Fruit fly (Drosophila melanogaster): Measurements from ENCODE around the gene Glut4EF.

Gene Glut4EF

DNA sequence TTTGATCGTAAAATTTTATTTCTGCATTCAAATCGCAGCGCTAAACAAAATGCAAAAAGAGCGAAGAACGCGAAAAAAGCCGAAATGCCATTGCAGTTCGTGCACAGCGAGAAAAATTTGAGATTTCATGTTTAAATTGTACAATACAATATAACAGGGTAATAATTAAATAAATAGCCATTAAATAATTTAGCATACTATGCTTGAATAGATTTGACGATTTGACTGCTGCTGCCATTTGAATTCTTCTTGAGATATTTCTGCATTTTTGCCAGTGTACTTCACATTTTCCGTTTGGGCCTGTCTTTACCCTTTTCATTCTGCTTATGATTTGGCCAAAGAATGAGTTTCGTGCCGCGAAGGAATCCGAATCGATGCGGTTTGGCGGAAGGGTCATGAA, 60.4 kb downstream of the Glut4EF start:
- TF ChIP-seq usp (GFP tag; optimal IDR thresholded peaks at IDR 0.05) = no peak
- TF ChIP-seq EcR (GFP tag; optimal IDR thresholded peaks at IDR 0.05) = no peak
- no peak for TF ChIP-seq CG8478 (optimal IDR thresholded peaks at IDR 0.05)
- TF ChIP-seq pan (optimal IDR thresholded peaks at IDR 0.05) = no peak
- no peak for TF ChIP-seq psq (optimal IDR thresholded peaks at IDR 0.05)
- no peak for TF ChIP-seq Dll (optimal IDR thresholded peaks at IDR 0.05)

DNA sequence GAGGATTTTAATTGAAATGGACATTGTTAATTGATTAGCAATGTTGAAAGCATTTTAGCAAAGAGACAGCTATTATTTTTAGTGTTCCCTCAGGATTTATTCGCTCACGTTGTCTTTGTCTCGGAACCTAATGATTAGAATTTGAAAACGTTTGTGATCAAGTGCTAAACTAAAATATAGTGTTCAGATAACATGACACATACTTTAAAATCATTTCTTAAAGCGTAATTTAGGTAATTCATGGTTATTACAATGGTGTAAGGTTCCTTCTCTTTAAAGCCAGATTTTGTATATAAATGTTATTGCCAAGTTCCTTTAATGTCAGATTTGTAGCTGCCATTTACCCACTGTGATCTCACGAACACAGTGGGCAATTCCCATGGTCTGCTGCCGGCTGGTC, 62.7 kb downstream of the Glut4EF start:
- no peak for TF ChIP-seq usp (GFP tag; optimal IDR thresholded peaks at IDR 0.05)
- TF ChIP-seq CG8478 (optimal IDR thresholded peaks at IDR 0.05) = no peak
- no peak for TF ChIP-seq psq (optimal IDR thresholded peaks at IDR 0.05)
- TF ChIP-seq Dll (optimal IDR thresholded peaks at IDR 0.05) = no peak
- no peak for TF ChIP-seq EcR (GFP tag; optimal IDR thresholded peaks at IDR 0.05)
- no peak for TF ChIP-seq pan (optimal IDR thresholded peaks at IDR 0.05)

DNA sequence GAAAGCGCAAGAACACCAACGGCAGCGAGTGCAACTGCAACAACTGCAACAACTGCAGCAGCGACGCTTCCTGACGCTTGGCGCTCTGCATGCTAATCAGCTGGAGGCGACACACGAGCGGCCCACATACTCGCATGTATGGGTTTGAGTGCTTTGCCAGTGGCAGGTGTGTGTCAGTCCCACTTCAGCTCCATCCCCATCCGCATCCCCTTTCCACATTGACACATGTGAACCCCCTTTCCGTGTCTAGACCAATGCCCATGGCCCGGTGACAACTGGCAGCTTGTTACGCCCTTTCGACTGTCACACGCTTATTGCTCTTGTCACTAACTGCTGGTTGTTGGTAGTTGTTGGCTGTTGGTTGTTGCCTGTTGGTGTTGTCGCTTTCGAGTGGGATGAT, 63.1 kb downstream of the Glut4EF start:
- TF ChIP-seq Dll (optimal IDR thresholded peaks at IDR 0.05) (no peak), CG8478 (optimal IDR thresholded peaks at IDR 0.05) (no peak), usp (GFP tag; optimal IDR thresholded peaks at IDR 0.05) (no peak), pan (optimal IDR thresholded peaks at IDR 0.05) (no peak), psq (optimal IDR thresholded peaks at IDR 0.05) (no peak), EcR (GFP tag; optimal IDR thresholded peaks at IDR 0.05) (no peak)

DNA sequence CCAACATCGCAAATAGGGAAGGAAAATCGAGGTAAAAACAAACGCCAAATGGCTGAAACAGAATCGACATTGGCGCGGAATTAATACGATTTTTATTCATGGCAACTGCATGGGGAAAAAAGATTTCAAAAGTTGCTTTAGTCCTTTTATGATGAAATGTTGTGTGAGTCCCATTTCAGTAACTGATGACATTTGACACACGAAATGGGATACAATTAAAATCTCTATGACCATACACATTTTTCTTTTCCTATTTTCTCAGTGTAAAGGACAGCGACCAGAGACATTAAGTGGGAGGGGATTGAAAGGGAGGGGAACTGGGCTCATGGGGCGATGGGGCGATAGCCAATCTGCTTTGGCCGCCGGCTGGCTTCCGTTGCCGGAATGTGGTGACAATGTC, 64.0 kb downstream of the Glut4EF start:
- TF ChIP-seq pan (optimal IDR thresholded peaks at IDR 0.05) = no peak
- no peak for TF ChIP-seq CG8478 (optimal IDR thresholded peaks at IDR 0.05)
- no peak for TF ChIP-seq psq (optimal IDR thresholded peaks at IDR 0.05)
- TF ChIP-seq Dll (optimal IDR thresholded peaks at IDR 0.05) = no peak
- no peak for TF ChIP-seq usp (GFP tag; optimal IDR thresholded peaks at IDR 0.05)
- TF ChIP-seq EcR (GFP tag; optimal IDR thresholded peaks at IDR 0.05) = no peak

DNA sequence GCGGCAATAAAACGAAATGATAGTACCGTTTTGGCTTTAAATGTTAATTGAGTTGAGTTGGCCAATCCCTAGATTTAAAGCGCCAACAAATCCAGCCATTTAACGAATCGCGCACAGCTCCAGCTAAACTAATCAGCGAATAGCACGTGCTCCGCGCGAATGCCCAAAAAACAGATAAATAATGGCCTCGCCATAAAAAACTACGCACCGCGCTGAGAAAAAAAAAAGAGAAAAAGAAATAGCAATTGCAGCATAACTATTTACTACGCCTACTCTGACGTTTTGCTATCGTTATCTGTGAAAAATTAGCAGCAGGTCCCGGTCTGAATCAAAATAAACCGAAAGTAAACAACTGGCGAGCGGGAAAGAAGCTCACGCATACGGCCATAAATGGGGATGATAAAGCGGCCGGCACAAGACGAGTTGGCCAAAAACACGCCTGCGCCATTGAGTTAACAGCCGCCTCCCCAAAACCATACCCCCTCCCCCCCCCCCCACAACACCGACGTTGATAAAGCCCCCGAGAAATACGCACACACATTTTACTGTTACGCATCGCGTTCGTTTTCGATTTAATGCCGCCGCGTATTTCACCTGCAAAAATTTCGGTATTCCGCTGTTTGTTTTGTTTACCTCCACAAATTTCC, 65.0 kb downstream of the Glut4EF start:
- TF ChIP-seq CG8478 (optimal IDR thresholded peaks at IDR 0.05) = no peak
- no peak for TF ChIP-seq usp (GFP tag; optimal IDR thresholded peaks at IDR 0.05)
- TF ChIP-seq psq (optimal IDR thresholded peaks at IDR 0.05) = no peak
- no peak for TF ChIP-seq EcR (GFP tag; optimal IDR thresholded peaks at IDR 0.05)
- TF ChIP-seq Dll (optimal IDR thresholded peaks at IDR 0.05) = no peak
- no peak for TF ChIP-seq pan (optimal IDR thresholded peaks at IDR 0.05)

DNA sequence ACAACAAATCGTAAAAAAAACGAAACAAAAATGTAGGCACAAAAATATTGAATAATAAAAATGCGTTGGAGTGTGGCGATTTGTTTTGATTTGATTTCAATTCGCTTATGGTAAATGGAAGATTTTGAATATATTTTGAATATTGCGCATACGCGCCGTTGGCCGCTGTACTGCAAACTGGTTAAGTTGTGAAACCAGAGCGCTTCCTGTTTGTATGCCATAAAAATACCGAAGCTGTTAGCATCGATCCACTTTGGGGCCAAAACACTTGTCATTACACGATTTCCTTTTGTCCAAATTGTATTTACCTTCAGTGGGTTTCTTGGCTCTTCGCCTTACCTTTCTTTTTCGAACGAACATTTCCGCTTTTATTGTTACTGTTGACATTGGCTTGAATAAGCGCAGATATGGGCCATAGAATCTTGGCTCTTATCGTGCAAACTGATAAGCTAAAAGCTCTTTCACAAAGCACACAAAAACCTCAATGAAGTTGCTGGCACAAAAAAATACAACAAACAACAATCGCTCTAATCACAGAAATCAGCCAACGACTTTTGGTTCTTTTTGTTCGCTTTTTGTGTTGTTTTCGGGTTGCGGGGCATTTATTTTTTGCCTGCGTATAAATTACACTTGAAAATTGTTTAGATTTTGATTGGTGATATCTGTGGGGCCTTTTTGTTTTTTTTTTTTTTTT, 66.2 kb downstream of the Glut4EF start:
- TF ChIP-seq Dll (optimal IDR thresholded peaks at IDR 0.05) = no peak
- TF ChIP-seq usp (GFP tag; optimal IDR thresholded peaks at IDR 0.05) = no peak
- TF ChIP-seq EcR (GFP tag; optimal IDR thresholded peaks at IDR 0.05) = no peak
- no peak for TF ChIP-seq psq (optimal IDR thresholded peaks at IDR 0.05)

DNA sequence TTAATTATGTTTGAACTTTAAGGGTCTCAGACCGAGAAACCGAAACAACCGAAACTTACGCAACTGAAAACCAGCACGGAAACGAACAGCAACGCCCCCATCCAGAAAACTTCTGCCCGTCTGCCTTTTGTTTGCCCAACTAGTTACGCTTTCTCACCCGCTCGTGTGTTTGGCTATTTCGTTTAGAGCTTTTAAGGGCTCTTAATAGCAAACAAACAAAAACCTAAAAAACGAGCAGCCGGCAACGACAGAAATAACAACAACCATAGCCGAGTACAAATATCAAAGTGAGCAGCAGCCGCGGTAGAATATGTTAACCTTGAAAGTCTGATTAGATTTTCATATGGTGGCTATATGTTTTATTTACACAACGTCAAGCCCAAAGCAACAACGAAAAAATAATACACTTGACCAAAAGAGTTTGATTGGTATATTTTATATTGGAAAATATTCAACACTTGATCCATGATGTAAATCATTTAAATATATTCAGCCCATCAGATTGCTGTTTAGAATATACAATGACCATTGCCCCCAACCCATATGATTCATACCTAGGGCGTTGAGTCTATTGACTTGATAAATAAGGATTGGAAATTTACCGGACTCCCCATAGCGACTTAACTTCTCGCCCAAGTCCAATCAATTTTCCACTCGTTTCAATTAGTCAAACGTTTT, 70.0 kb downstream of the Glut4EF start:
- TF ChIP-seq usp (GFP tag; optimal IDR thresholded peaks at IDR 0.05) (no peak), psq (optimal IDR thresholded peaks at IDR 0.05) (no peak), pan (optimal IDR thresholded peaks at IDR 0.05) (no peak), EcR (GFP tag; optimal IDR thresholded peaks at IDR 0.05) (no peak), CG8478 (optimal IDR thresholded peaks at IDR 0.05) (no peak), Dll (optimal IDR thresholded peaks at IDR 0.05) (no peak)

DNA sequence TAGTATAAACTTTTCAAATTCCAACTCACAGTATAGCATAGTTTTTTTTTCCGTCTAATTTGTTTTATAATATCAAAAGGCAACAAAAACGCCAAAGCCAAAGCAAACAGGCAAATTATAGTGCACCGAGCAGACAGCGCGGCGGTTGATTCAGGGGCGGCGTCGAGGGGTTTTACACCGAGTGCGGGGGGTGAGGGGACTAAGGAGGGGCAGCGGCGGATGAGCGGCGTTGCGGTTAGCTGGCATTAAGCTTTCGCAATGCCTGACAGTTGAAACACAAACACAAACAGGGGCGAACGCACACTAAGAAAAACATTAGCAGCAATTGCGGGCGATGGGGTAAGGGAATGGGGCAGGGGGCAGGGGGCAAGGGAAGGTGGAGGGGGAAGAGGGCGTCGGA, 72.0 kb downstream of the Glut4EF start:
- TF ChIP-seq EcR (GFP tag; optimal IDR thresholded peaks at IDR 0.05) (no peak), Dll (optimal IDR thresholded peaks at IDR 0.05) (no peak), pan (optimal IDR thresholded peaks at IDR 0.05) (no peak), CG8478 (optimal IDR thresholded peaks at IDR 0.05) (no peak), usp (GFP tag; optimal IDR thresholded peaks at IDR 0.05) (no peak), psq (optimal IDR thresholded peaks at IDR 0.05) (no peak)

DNA sequence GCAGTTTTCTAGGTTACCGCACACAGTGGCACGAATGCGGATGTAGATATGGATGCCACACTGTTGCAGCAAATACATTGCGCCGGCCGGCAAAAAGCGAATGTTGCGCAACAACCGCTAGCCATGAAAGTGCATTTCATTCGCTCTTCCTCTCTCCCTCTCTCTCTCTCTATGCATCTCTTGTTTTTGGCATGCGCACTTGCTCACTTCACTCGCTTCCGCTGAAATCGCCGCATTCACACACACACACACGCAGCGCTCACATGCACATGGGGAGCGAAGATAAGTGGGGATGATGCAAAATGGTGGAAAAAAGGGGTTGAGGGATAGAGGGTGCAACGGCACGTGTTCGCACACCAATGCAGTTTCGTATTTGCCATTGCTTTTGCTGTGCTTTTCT, 75.4 kb downstream of the Glut4EF start:
- peak; percentile 55 for TF ChIP-seq Dll (optimal IDR thresholded peaks at IDR 0.05)
- TF ChIP-seq usp (GFP tag; optimal IDR thresholded peaks at IDR 0.05) = no peak
- no peak for TF ChIP-seq CG8478 (optimal IDR thresholded peaks at IDR 0.05)

DNA sequence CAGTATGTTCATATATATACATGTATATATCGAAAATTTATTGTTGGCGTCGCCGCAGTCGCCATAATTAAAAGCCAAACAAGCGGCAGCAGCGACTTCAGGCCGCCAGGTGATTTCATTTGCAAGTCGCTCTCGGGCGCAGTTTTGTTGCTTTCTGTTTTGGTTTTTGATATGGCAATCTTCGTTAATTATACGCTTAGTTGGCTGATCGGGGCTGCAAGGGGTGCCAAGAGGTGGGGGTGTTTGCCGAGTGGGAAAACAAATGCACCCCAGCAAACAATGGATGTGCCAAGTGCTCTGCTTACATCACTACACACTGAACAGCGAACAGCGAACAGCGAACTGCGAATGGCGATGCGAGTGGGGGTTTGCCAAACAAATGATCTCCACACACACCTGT, 76.5 kb downstream of the Glut4EF start:
- TF ChIP-seq EcR (GFP tag; optimal IDR thresholded peaks at IDR 0.05) (no peak), usp (GFP tag; optimal IDR thresholded peaks at IDR 0.05) (no peak)

DNA sequence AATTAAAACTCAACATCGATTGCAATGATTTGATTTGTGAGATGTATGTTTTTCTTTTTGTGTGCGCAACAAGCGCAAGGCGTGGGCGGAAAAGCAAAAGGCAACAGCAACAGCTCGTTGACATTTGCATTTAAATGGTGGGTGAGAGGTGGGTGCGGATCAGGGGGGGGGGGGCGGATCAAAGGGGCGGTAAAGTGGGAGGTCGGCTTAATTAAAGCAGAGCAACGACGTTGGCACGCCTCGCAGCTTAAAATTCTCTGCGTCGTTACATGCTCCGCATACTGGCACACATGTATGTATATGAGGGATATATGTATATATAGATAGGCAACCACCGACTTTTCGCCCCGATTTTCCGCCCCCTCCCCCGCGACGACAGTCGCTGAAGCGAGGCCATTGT, 77.2 kb downstream of the Glut4EF start:
- TF ChIP-seq EcR (GFP tag; optimal IDR thresholded peaks at IDR 0.05) (no peak), usp (GFP tag; optimal IDR thresholded peaks at IDR 0.05) (no peak), psq (optimal IDR thresholded peaks at IDR 0.05) (no peak), CG8478 (optimal IDR thresholded peaks at IDR 0.05) (no peak), Dll (optimal IDR thresholded peaks at IDR 0.05) (no peak), pan (optimal IDR thresholded peaks at IDR 0.05) (no peak)

DNA sequence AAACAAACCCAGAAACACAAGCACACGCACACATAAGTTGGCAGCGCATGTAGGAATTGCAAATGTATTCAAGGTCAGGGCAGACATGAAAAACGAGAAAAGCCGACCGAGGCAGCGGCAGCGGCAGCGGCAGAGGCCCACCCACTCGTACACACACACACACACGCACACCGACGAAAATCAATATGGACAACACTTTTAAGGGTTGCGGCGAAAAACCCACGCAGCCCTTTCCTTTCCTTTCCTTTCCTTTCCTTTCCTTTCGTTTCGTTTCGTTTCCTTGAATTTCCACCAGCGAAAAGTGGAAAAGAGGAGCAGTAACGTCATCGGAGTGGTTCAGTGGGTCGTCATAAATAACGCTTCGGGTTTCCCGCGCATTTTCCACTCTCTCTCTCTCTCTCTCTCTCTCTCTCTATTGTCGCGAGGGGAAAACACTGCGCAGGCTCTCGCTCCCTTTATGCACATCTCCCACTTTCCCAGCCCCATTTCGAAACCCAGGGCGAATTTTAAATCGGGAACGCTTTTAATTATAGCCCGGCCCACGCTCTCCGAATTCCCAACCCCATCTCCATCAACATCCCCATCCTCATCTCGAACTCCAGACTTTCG, 78.3 kb downstream of the Glut4EF start:
- TF ChIP-seq pan (optimal IDR thresholded peaks at IDR 0.05) = no peak
- no peak for TF ChIP-seq psq (optimal IDR thresholded peaks at IDR 0.05)
- TF ChIP-seq CG8478 (optimal IDR thresholded peaks at IDR 0.05) = no peak
- no peak for TF ChIP-seq usp (GFP tag; optimal IDR thresholded peaks at IDR 0.05)
- TF ChIP-seq Dll (optimal IDR thresholded peaks at IDR 0.05) = no peak
- TF ChIP-seq EcR (GFP tag; optimal IDR thresholded peaks at IDR 0.05) = no peak

All from whole organism.